Worm (Caenorhabditis elegans) whole organism, L2 larva: Measurements from ENCODE around the gene snt-6.

Experiments used
- alr-1 ChIP-seq: fragments of 150-350 bp; optimal IDR thresholded peaks from 2 replicates; lab custom pipeline; 2014; ENCODE audit warnings: missing biosample characterization, missing genetic modification characterization
- ama-1 ChIP-seq: fragments of 150-350 bp; optimal IDR thresholded peaks from 2 replicates; lab custom pipeline; 2018; ENCODE audit warnings: inconsistent platforms
- ceh-82 ChIP-seq: fragments of 150-350 bp; optimal IDR thresholded peaks from 2 replicates; lab custom pipeline; 2014; ENCODE audit warnings: missing biosample characterization, missing genetic modification characterization
- dmd-4 ChIP-seq: sonication (generic microtip); optimal IDR thresholded peaks from 2 replicates; lab custom pipeline; 2017; ENCODE audit warnings: missing biosample characterization, missing genetic modification characterization
- egl-27 ChIP-seq: sonication (generic microtip); optimal IDR thresholded peaks from 3 replicates; lab custom pipeline; 2017; ENCODE audit warnings: missing biosample characterization, missing genetic modification reagents, missing genetic modification characterization
- elt-1 ChIP-seq: fragments of 150-350 bp; optimal IDR thresholded peaks from 2 replicates; lab custom pipeline; 2014; ENCODE audit warnings: missing biosample characterization, missing genetic modification characterization
- nhr-129 ChIP-seq: fragments of 150-350 bp; optimal IDR thresholded peaks from 2 replicates; lab custom pipeline; 2014; ENCODE audit warnings: missing biosample characterization, missing genetic modification characterization
- nhr-21 ChIP-seq: fragments of 150-350 bp; optimal IDR thresholded peaks from 2 replicates; lab custom pipeline; 2014; ENCODE audit warnings: missing biosample characterization, missing genetic modification characterization
- nhr-237 ChIP-seq: fragments of 150-350 bp; optimal IDR thresholded peaks from 2 replicates; lab custom pipeline; 2014; ENCODE audit warnings: missing biosample characterization, missing genetic modification characterization
- nhr-25 ChIP-seq: fragments of 150-350 bp; sonication (generic microtip); optimal IDR thresholded peaks from 3 replicates; lab custom pipeline; 2014; ENCODE audit warnings: missing biosample characterization, missing genetic modification characterization
- nhr-77 ChIP-seq: fragments of 150-350 bp; optimal IDR thresholded peaks from 2 replicates; lab custom pipeline; 2014; ENCODE audit warnings: missing biosample characterization, missing genetic modification characterization
- sem-4 ChIP-seq: fragments of 150-350 bp; optimal IDR thresholded peaks from 2 replicates; lab custom pipeline; 2014; ENCODE audit warnings: missing biosample characterization, missing genetic modification reagents, missing genetic modification characterization
- unc-55 ChIP-seq: fragments of 150-350 bp; sonication (generic microtip); optimal IDR thresholded peaks from 3 replicates; lab custom pipeline; 2014; ENCODE audit warnings: missing biosample characterization, missing genetic modification reagents, missing genetic modification characterization

- TF ChIP-seq sem-4 (tag; lab: Kevin White, UChicago): no peak
- no peak for TF ChIP-seq nhr-25
- TF ChIP-seq ceh-82 (tag; lab: Kevin White, UChicago): no peak
- no peak for TF ChIP-seq nhr-129 (tag; lab: Kevin White, UChicago)
- no peak for TF ChIP-seq alr-1 (tag; lab: Kevin White, UChicago)
- no peak for TF ChIP-seq nhr-237 (tag; lab: Kevin White, UChicago)
- TF ChIP-seq elt-1 (tag; lab: Kevin White, UChicago): no peak
- TF ChIP-seq egl-27 (tag; lab: Kevin White, UChicago): no peak
- TF ChIP-seq nhr-21: no peak
- no peak for TF ChIP-seq dmd-4 (tag; lab: Kevin White, UChicago)
- no peak for TF ChIP-seq nhr-77 (tag; lab: Kevin White, UChicago)
- TF ChIP-seq unc-55 (GFP tag; lab: Kevin White, UChicago): no peak
- TF ChIP-seq ama-1 (lab: Kevin White, UChicago): no peak
Measured at ce11 chrII:740808-741207, 9.2 kb downstream of the snt-6 start, which contains the start of gene fbxc-48.
